Fruit fly (Drosophila melanogaster): ENCODE measurements around the gene lost.

Gene lost

dm6 chr3R:4437113-4437512 lies 34.2 kb downstream of the lost start, which contains the start of the genes Lipt2 and CG14650 (continued):
- TF ChIP-seq CG11456 (GFP tag; IDR thresholded peaks at IDR 0.05) (no peak), CG3163 (GFP tag; optimal IDR thresholded peaks at IDR 0.05) (peak; percentile 79), CG12236 (GFP tag; optimal IDR thresholded peaks at IDR 0.05) (peak; percentile 23), CG17385 (GFP tag; optimal IDR thresholded peaks at IDR 0.05) (peak; percentile 6), hbn (GFP tag; IDR thresholded peaks at IDR 0.05; ENCODE audit: partially characterized antibody) (peak; percentile 55; the same call in 1 of the 2 replicates), CG6689 (GFP tag; IDR thresholded peaks at IDR 0.05) (peak; percentile 55), CG10979 (tag; optimal IDR thresholded peaks at IDR 0.05) (peak; percentile 37), CG15696 (tag; optimal IDR thresholded peaks at IDR 0.05) (peak; percentile 52), CG14014 (GFP tag; IDR thresholded peaks at IDR 0.05) (peak; percentile 26; the same call in 1 of the 2 replicates), CG14667 (GFP tag; IDR thresholded peaks at IDR 0.05) (no peak), toy (GFP tag; IDR thresholded peaks at IDR 0.05) (no peak), Dbx (GFP tag; IDR thresholded peaks at IDR 0.05) (0 out of 3 replicates have a peak, but pooled peaks have one; percentile 19), CG16779 (GFP tag; IDR thresholded peaks at IDR 0.05) (no peak), CG8388 (GFP tag; optimal IDR thresholded peaks at IDR 0.05) (peak; percentile 38), BEAF-32 (GFP tag; optimal IDR thresholded peaks at IDR 0.05) (peak; percentile 77), CG8478 (optimal IDR thresholded peaks at IDR 0.05) (no peak), wor (GFP tag; IDR thresholded peaks at IDR 0.05) (no peak), CG18764 (GFP tag; optimal IDR thresholded peaks at IDR 0.05) (peak; percentile 37), lab (GFP tag; optimal IDR thresholded peaks at IDR 0.05) (no peak), zfh1 (GFP tag; IDR thresholded peaks at IDR 0.05) (no peak), CG3995 (GFP tag; optimal IDR thresholded peaks at IDR 0.05) (peak; percentile 31), Chrac-16 (GFP tag; optimal IDR thresholded peaks at IDR 0.05) (peak; percentile 70), phol (tag; optimal IDR thresholded peaks at IDR 0.05) (peak; percentile 81), CG3847 (GFP tag; IDR thresholded peaks at IDR 0.05) (peak; percentile 64), Nf-YB (GFP tag; optimal IDR thresholded peaks at IDR 0.05) (peak; percentile 17), Med (GFP tag) (peak; percentile 94), sob (GFP tag; IDR thresholded peaks at IDR 0.05) (0 out of 2 replicates have a peak, but pooled peaks have one; percentile 45), mirr (GFP tag; optimal IDR thresholded peaks at IDR 0.05) (peak; percentile 8), Gsc (GFP tag; IDR thresholded peaks at IDR 0.05) (no peak), bbx (GFP tag; IDR thresholded peaks at IDR 0.05; ENCODE audit: partially characterized antibody) (0 out of 2 replicates have a peak, but pooled peaks have one; percentile 13), Mes4 (GFP tag; optimal IDR thresholded peaks at IDR 0.05) (peak; percentile 47), lmd (GFP tag; IDR thresholded peaks at IDR 0.05) (peak; percentile 50; the same call in 1 of the 2 replicates), CG16815 (GFP tag; optimal IDR thresholded peaks at IDR 0.05) (no peak), Atf3 (GFP tag; optimal IDR thresholded peaks at IDR 0.05) (peak; percentile 42), Max (GFP tag; optimal IDR thresholded peaks at IDR 0.05) (no peak), CG8924 (tag; optimal IDR thresholded peaks at IDR 0.05) (peak; percentile 74), CG17612 (GFP tag; IDR thresholded peaks at IDR 0.05) (no peak), Side (GFP tag; optimal IDR thresholded peaks at IDR 0.05) (peak; percentile 59), Nf-YC (tag; optimal IDR thresholded peaks at IDR 0.05) (peak; percentile 48), CG2129 (GFP tag; IDR thresholded peaks at IDR 0.05; ENCODE audit: partially characterized antibody) (peak; percentile 26; the same call in 1 of the 2 replicates), CG14050 (GFP tag; IDR thresholded peaks at IDR 0.05) (no peak), CG14860 (GFP tag; IDR thresholded peaks at IDR 0.05; ENCODE audit: partially characterized antibody) (no peak), nmo (GFP tag; optimal IDR thresholded peaks at IDR 0.05) (peak; percentile 77), CG1603 (tag; optimal IDR thresholded peaks at IDR 0.05) (peak; percentile 82), nerfin-1 (tag; optimal IDR thresholded peaks at IDR 0.05) (peak; percentile 65), CG31224 (GFP tag; IDR thresholded peaks at IDR 0.05) (no peak), CG7839 (tag; optimal IDR thresholded peaks at IDR 0.05) (peak; percentile 47), CG10267 (tag; optimal IDR thresholded peaks at IDR 0.05) (peak; percentile 60), Dll (GFP tag; IDR thresholded peaks at IDR 0.05; ENCODE audit: partially characterized antibody) (peak; percentile 73; the same call in 3 of the 4 replicates), CG10654 (GFP tag; optimal IDR thresholded peaks at IDR 0.05) (peak; percentile 42), CG4424 (GFP tag; optimal IDR thresholded peaks at IDR 0.05) (peak; percentile 47)

Data from whole organism, embryonic.